Fruit fly (Drosophila melanogaster): ENCODE measurements around the gene CG9016.

- TF ChIP-seq psq (optimal IDR thresholded peaks at IDR 0.05) (no peak), Sin3A (optimal IDR thresholded peaks at IDR 0.05) (no peak), Myc (optimal IDR thresholded peaks at IDR 0.05) (no peak), insv (optimal IDR thresholded peaks at IDR 0.05) (no peak), ttk (optimal IDR thresholded peaks at IDR 0.05) (no peak), h (optimal IDR thresholded peaks at IDR 0.05) (no peak)
Observed at dm6 chr2L:5964211-5964610, 40.8 kb upstream of the CG9016 start.
